Fruit fly (Drosophila melanogaster) whole organism, embryonic: ENCODE measurements around the gene Qsox2.

ENCODE experiments used
- Aef1 ChIP-seq: fragments of 200-800 bp; sonication (Bioruptor generic); IDR thresholded peaks from 3 replicates; pipeline ENCODE4 v1.3.6; 2022; ENCODE audit warnings: missing biosample characterization, missing genetic modification characterization
- B-H2 ChIP-seq: fragments of 200-800 bp; sonication (Bioruptor generic); optimal IDR thresholded peaks from 2 replicates; lab custom pipeline; 2018; ENCODE audit warnings: missing biosample characterization, mild to moderate bottlenecking, missing genetic modification characterization
- CG10979 ChIP-seq: fragments of 200-800 bp; sonication (Bioruptor generic); optimal IDR thresholded peaks from 2 replicates; lab custom pipeline; 2018; ENCODE audit warnings: missing biosample characterization, mild to moderate bottlenecking, missing genetic modification characterization, moderate library complexity
- CG11696 ChIP-seq: fragments of 200-800 bp; sonication (Bioruptor generic); IDR thresholded peaks from 2 replicates; pipeline ENCODE4 v1.3.6; 2022; ENCODE audit warnings: missing biosample characterization, missing genetic modification characterization
- CG14441 ChIP-seq: fragments of 200-800 bp; sonication (Bioruptor generic); IDR thresholded peaks from 2 replicates; pipeline ENCODE4 v1.3.6; 2022; ENCODE audit warnings: missing biosample characterization, missing genetic modification characterization
- CG1647 ChIP-seq: fragments of 200-800 bp; sonication (Bioruptor generic); optimal IDR thresholded peaks from 3 replicates; lab custom pipeline; 2016; ENCODE audit warnings: missing biosample characterization, missing genetic modification characterization
- CG17361 ChIP-seq: fragments of 200-800 bp; sonication (Bioruptor generic); IDR thresholded peaks from 3 replicates; pipeline ENCODE4 v1.3.6; 2022; ENCODE audit warnings: missing biosample characterization, missing genetic modification characterization
- CG17802 ChIP-seq: fragments of 200-800 bp; sonication (Bioruptor generic); optimal IDR thresholded peaks from 2 replicates; lab custom pipeline; 2018; ENCODE audit warnings: missing biosample characterization, mild to moderate bottlenecking, missing genetic modification characterization, moderate library complexity
- CG3163 ChIP-seq: fragments of 200-800 bp; sonication (Bioruptor generic); optimal IDR thresholded peaks from 3 replicates; lab custom pipeline; 2016; ENCODE audit warnings: missing biosample characterization, missing genetic modification characterization
- CG6272 ChIP-seq: fragments of 200-800 bp; sonication (Bioruptor generic); IDR thresholded peaks from 2 replicates; pipeline ENCODE4 v1.3.6; 2022; ENCODE audit warnings: missing biosample characterization, missing genetic modification characterization
- CG6813 ChIP-seq: fragments of 200-800 bp; sonication (Bioruptor generic); optimal IDR thresholded peaks from 2 replicates; lab custom pipeline; 2017; ENCODE audit warnings: missing biosample characterization, missing genetic modification characterization, mild to moderate bottlenecking, moderate library complexity, missing genetic modification reagents
- CG8281 ChIP-seq: fragments of 200-800 bp; sonication (Bioruptor generic); optimal IDR thresholded peaks from 2 replicates; lab custom pipeline; 2018; ENCODE audit warnings: missing biosample characterization, mild to moderate bottlenecking, missing genetic modification characterization, moderate library complexity
- CG9932 ChIP-seq: fragments of 200-800 bp; sonication (Bioruptor generic); IDR thresholded peaks from 2 replicates; pipeline ENCODE4 v1.3.6; 2022; ENCODE audit warnings: missing biosample characterization, missing genetic modification characterization
- CkIIα-i1 ChIP-seq: fragments of 200-800 bp; sonication (Bioruptor generic); IDR thresholded peaks from 2 replicates; pipeline ENCODE4 v1.3.6; 2022; ENCODE audit warnings: missing biosample characterization, missing genetic modification characterization
- Deaf1 ChIP-seq: fragments of 200-800 bp; optimal IDR thresholded peaks from 3 replicates; lab custom pipeline; 2019; ENCODE audit warnings: missing biosample characterization, mild to moderate bottlenecking, missing genetic modification characterization, moderate library complexity
- Drgx ChIP-seq: fragments of 200-800 bp; sonication (Bioruptor generic); IDR thresholded peaks from 2 replicates; pipeline ENCODE4 v1.3.6; 2022; ENCODE audit warnings: missing biosample characterization, missing genetic modification characterization
- Ets65A ChIP-seq: fragments of 200-800 bp; sonication (Bioruptor generic); peaks from one replicate; lab custom pipeline; 2016; ENCODE audit warnings: missing biosample characterization, missing genetic modification characterization
- Fer2 ChIP-seq: fragments of 200-800 bp; sonication (Bioruptor generic); optimal IDR thresholded peaks from 2 replicates; lab custom pipeline; 2018; ENCODE audit warnings: missing biosample characterization, mild to moderate bottlenecking, missing genetic modification characterization, moderate library complexity
- Gsc ChIP-seq: fragments of 200-800 bp; sonication (Bioruptor generic); IDR thresholded peaks from 2 replicates; pipeline ENCODE4 v1.3.6; 2022; ENCODE audit warnings: missing biosample characterization, missing genetic modification characterization
- Hr51 ChIP-seq, 2 experiments: fragments of 200-800 bp; sonication (Bioruptor generic); optimal IDR thresholded peaks; 2 replicates in 1 of 2; 3 replicates in 1 of 2; lab custom pipeline; 2016 to 2018; ENCODE audit warnings: missing biosample characterization in 2 of 2, missing genetic modification characterization in 2 of 2, mild to moderate bottlenecking in 1 of 2, moderate library complexity in 1 of 2
- Max ChIP-seq: fragments of 200-800 bp; sonication (Bioruptor generic); optimal IDR thresholded peaks from 2 replicates; lab custom pipeline; 2016; ENCODE audit warnings: missing biosample characterization, mild to moderate bottlenecking, missing genetic modification characterization
- Nf-YC ChIP-seq: fragments of 200-800 bp; optimal IDR thresholded peaks from 3 replicates; lab custom pipeline; 2019; ENCODE audit warnings: missing biosample characterization, mild to moderate bottlenecking, missing genetic modification characterization, moderate library complexity
- aop ChIP-seq: fragments of 200-800 bp; sonication (Bioruptor generic); IDR thresholded peaks from 2 replicates; pipeline ENCODE4 v1.3.6; 2022; ENCODE audit warnings: missing biosample characterization, missing genetic modification characterization
- bigmax ChIP-seq: fragments of 200-800 bp; sonication (Bioruptor generic); optimal IDR thresholded peaks from 2 replicates; lab custom pipeline; 2018; ENCODE audit warnings: missing biosample characterization, mild to moderate bottlenecking, missing genetic modification characterization
- bsh ChIP-seq, 2 experiments: fragments of 200-800 bp; sonication (Bioruptor generic); optimal IDR thresholded peaks; 2 replicates each; lab custom pipeline; 2017 to 2018; ENCODE audit warnings: mild to moderate bottlenecking in 2 of 2, missing biosample characterization in 2 of 2, missing genetic modification characterization in 2 of 2, moderate library complexity in 1 of 2
- cas ChIP-seq: fragments of 200-800 bp; sonication (Bioruptor generic); IDR thresholded peaks from 2 replicates; pipeline ENCODE4 v1.3.6; 2022; ENCODE audit warnings: missing biosample characterization, missing genetic modification characterization
- fd3F ChIP-seq: fragments of 200-800 bp; sonication (Bioruptor generic); optimal IDR thresholded peaks from 2 replicates; lab custom pipeline; 2018; ENCODE audit warnings: missing biosample characterization, mild to moderate bottlenecking, missing genetic modification characterization, moderate library complexity
- fru ChIP-seq: fragments of >200 bp; optimal IDR thresholded peaks from 2 replicates; lab custom pipeline; 2017
- lilli ChIP-seq: fragments of 200-800 bp; sonication (Bioruptor generic); optimal IDR thresholded peaks from 3 replicates; lab custom pipeline; 2016; ENCODE audit warnings: missing biosample characterization, missing genetic modification characterization
- odd ChIP-seq: fragments of 200-800 bp; sonication (Bioruptor generic); optimal IDR thresholded peaks from 2 replicates; lab custom pipeline; 2017; ENCODE audit warnings: missing biosample characterization, mild to moderate bottlenecking, missing genetic modification characterization
- pzg ChIP-seq: fragments of 200-800 bp; sonication (Bioruptor generic); optimal IDR thresholded peaks from 3 replicates; lab custom pipeline; 2018; ENCODE audit warnings: missing biosample characterization, mild to moderate bottlenecking, missing genetic modification characterization, moderate library complexity
- scrt ChIP-seq: fragments of 200-800 bp; sonication (Bioruptor generic); optimal IDR thresholded peaks from 2 replicates; lab custom pipeline; 2018; ENCODE audit warnings: missing biosample characterization, mild to moderate bottlenecking, missing genetic modification characterization, moderate library complexity
- sisA ChIP-seq: fragments of 200-800 bp; sonication (Bioruptor generic); IDR thresholded peaks from 2 replicates; pipeline ENCODE4 v1.3.6; 2022; ENCODE audit warnings: missing biosample characterization, missing genetic modification characterization
- vfl ChIP-seq: fragments of 200-800 bp; sonication (Bioruptor generic); optimal IDR thresholded peaks from 2 replicates; lab custom pipeline; 2016; ENCODE audit warnings: missing biosample characterization, missing genetic modification characterization
- zen2 ChIP-seq: fragments of 200-800 bp; sonication (Bioruptor generic); IDR thresholded peaks from 3 replicates; pipeline ENCODE4 v1.3.6; 2022; ENCODE audit warnings: missing biosample characterization, missing genetic modification characterization; ENCODE audit not compliant: partially characterized antibody

The Qsox2 gene

dm6 chr3R:21949561-21949862 lies 36.0 kb downstream of the Qsox2 start:
- TF ChIP-seq CG11696 (no peak), lilli (GFP tag; lab: Kevin White, UChicago) (no peak), B-H2 (GFP tag; lab: Kevin White, UChicago) (no peak), CG10979 (no peak), pzg (GFP tag; lab: Kevin White, UChicago) (no peak)

dm6 chr3R:21951386-21951785 lies 37.8 kb downstream of the Qsox2 start:
- TF ChIP-seq CG14441 (GFP tag; lab: Robert Waterston, UW) (peak; percentile 16; the same call in 1 of the 2 replicates), CG1647 (GFP tag; lab: Kevin White, UChicago) (no peak)

DNA sequence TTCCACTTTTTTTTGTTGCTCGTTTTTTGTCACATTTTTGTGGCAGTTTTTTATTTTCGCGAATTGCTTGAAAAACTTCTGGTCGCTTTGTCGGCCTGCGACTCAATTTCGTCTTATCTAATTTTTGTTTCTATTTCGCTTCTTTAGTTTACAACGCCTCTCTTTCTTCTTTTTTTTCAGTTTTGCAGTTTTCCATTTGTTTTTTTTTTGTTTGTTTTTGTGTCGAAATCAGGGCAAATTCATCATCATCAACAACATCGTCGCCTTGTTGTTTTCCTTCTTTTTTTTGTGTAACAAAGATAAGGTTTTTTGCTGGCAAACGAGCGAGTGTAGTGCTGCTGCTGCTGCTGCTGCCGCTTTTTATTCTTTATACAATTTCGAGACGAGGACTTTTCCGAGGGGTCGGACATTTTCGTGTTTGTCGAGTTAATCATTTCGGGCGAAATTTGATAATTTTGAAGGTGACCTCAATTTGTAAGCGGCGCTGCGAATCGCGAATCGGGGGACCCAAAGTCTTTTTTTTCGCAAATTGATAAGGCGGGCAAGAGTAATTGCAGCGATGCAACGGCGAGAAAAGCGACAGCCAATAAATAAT lies 40.6 kb downstream of the Qsox2 start:
- no peak for TF ChIP-seq Fer2
- no peak for TF ChIP-seq CG17361 (GFP tag; lab: Robert Waterston, UW)
- TF ChIP-seq CG3163: no peak
- TF ChIP-seq CG6813 (GFP tag; lab: Kevin White, UChicago): no peak
- TF ChIP-seq Nf-YC (tag; lab: Kevin White, UChicago): no peak
- no peak for TF ChIP-seq odd (GFP tag; lab: Kevin White, UChicago)
- no peak for TF ChIP-seq CG9932 (GFP tag; lab: Robert Waterston, UW)
- no peak for TF ChIP-seq CG14441 (GFP tag; lab: Robert Waterston, UW)
- TF ChIP-seq fd3F: no peak
- no peak for TF ChIP-seq CG8281 (tag; lab: Kevin White, UChicago)
- TF ChIP-seq Gsc (GFP tag; lab: Robert Waterston, UW): no peak
- no peak for TF ChIP-seq zen2
- no peak for TF ChIP-seq bigmax (GFP tag; lab: Kevin White, UChicago)
- no peak for TF ChIP-seq Aef1
- no peak for TF ChIP-seq CG17802 (tag; lab: Kevin White, UChicago)
- TF ChIP-seq Max (GFP tag; lab: Kevin White, UChicago): no peak

- no peak for TF ChIP-seq sisA
- no peak for TF ChIP-seq cas
- TF ChIP-seq aop: no peak
- TF ChIP-seq bsh (GFP tag; optimal IDR thresholded peaks at IDR 0.05; lab: Kevin White, UChicago): peak in 1 of 2 experiments; percentile 14
- TF ChIP-seq CkIIα-i1 (GFP tag; lab: Robert Waterston, UW): no peak
- TF ChIP-seq Drgx (GFP tag; lab: Robert Waterston, UW): 0 out of 2 replicates have a peak, but pooled peaks have one; percentile 14
These were observed 42.8 kb downstream of the Qsox2 start for dm6 chr3R:21956340-21956739.

- peak; percentile 84 for TF ChIP-seq Ets65A (GFP tag; lab: Kevin White, UChicago)
- 0 out of 2 replicates have a peak, but pooled peaks have one; percentile 10 for TF ChIP-seq CG6272
- TF ChIP-seq vfl (GFP tag; lab: Kevin White, UChicago): no peak
- TF ChIP-seq scrt: peak; percentile 48
- TF ChIP-seq Deaf1: peak; percentile 64
- TF ChIP-seq Hr51 (GFP tag; optimal IDR thresholded peaks at IDR 0.05; lab: Kevin White, UChicago): no peak
- no peak for TF ChIP-seq fru (lab: Kevin White, UChicago)
These were observed 50.8 kb downstream of the Qsox2 start for dm6 chr3R:21964379-21964778.
